Worm (Caenorhabditis elegans) whole organism, young adult: ENCODE measurements around the gene dhs-19.
"Not testable (repeated sequence)": the region's sequence is repeated elsewhere in the genome, so short reads cannot be mapped to it uniquely, and the experiment has no call there.

ENCODE experiments used
- B0336.3 ChIP-seq: fragments of 200-800 bp; sonication (Bioruptor generic); IDR thresholded peaks from 2 replicates; pipeline ENCODE4 v1.3.6; 2022; ENCODE audit warnings: missing genetic modification characterization, missing compliant biosample characterization
- F33H1.4 ChIP-seq: fragments of 200-800 bp; sonication (Bioruptor generic); IDR thresholded peaks from 2 replicates; pipeline ENCODE4 v1.3.6; 2022; ENCODE audit warnings: missing genetic modification reagents, missing genetic modification characterization, missing compliant biosample characterization
- F39B2.1 ChIP-seq: fragments of 200-800 bp; sonication (Bioruptor generic); IDR thresholded peaks from 2 replicates; pipeline ENCODE4 v1.3.6; 2022; ENCODE audit warnings: missing genetic modification reagents, missing genetic modification characterization, missing compliant biosample characterization
- F57A8.1 ChIP-seq: fragments of 200-800 bp; sonication (Bioruptor generic); optimal IDR thresholded peaks from 2 replicates; lab custom pipeline; 2018; ENCODE audit warnings: mild to moderate bottlenecking, missing genetic modification characterization, moderate library complexity, missing compliant biosample characterization
- F57C9.4 ChIP-seq: sonication (generic microtip); optimal IDR thresholded peaks from 2 replicates; lab custom pipeline; 2017; ENCODE audit warnings: mild to moderate bottlenecking, missing genetic modification characterization, missing compliant biosample characterization
- K12H6.12 ChIP-seq: fragments of 200-800 bp; sonication (Bioruptor generic); optimal IDR thresholded peaks from 2 replicates; lab custom pipeline; 2018; ENCODE audit warnings: mild to moderate bottlenecking, missing genetic modification characterization, missing compliant biosample characterization
- T07F8.4 ChIP-seq: sonication (generic microtip); optimal IDR thresholded peaks from 2 replicates; lab custom pipeline; 2016; ENCODE audit warnings: mild to moderate bottlenecking, missing genetic modification characterization, moderate library complexity, missing compliant biosample characterization
- Y56A3A.18 ChIP-seq: fragments of 200-800 bp; sonication (Bioruptor generic); IDR thresholded peaks from 2 replicates; pipeline ENCODE4 v1.3.6; 2022; ENCODE audit warnings: missing genetic modification reagents, missing genetic modification characterization, missing compliant biosample characterization
- akir-1 ChIP-seq: fragments of 200-800 bp; sonication (Bioruptor generic); optimal IDR thresholded peaks from 2 replicates; lab custom pipeline; 2018; ENCODE audit warnings: mild to moderate bottlenecking, missing genetic modification characterization, moderate library complexity, missing compliant biosample characterization
- ama-1 ChIP-seq, 3 experiments: fragments of 150-350 bp in 1 of 3; sonication (generic microtip) in 2 of 3; optimal IDR thresholded peaks; 2 replicates each; lab custom pipeline; 2014 to 2018; ENCODE audit warnings: missing biosample characterization in 2 of 3, missing genetic modification characterization in 2 of 3, missing genetic modification reagents in 2 of 3
- atf-7 ChIP-seq: sonication (generic microtip); optimal IDR thresholded peaks from 2 replicates; lab custom pipeline; 2017; ENCODE audit warnings: mild to moderate bottlenecking, missing genetic modification characterization, missing compliant biosample characterization
- attf-3 ChIP-seq: fragments of 200-800 bp; sonication (Bioruptor generic); conservative IDR thresholded peaks from 2 replicates; pipeline ENCODE4 v1.3.6; 2022; ENCODE audit warnings: missing genetic modification reagents, missing genetic modification characterization, missing compliant biosample characterization
- attf-5 ChIP-seq: fragments of 200-800 bp; sonication (Bioruptor generic); optimal IDR thresholded peaks from 2 replicates; lab custom pipeline; 2018; ENCODE audit warnings: mild to moderate bottlenecking, missing genetic modification characterization, missing compliant biosample characterization
- attf-6 ChIP-seq: fragments of 200-800 bp; sonication (Bioruptor generic); IDR thresholded peaks from 2 replicates; pipeline ENCODE4 v1.3.6; 2022; ENCODE audit warnings: missing genetic modification reagents, missing genetic modification characterization, missing compliant biosample characterization
- bed-1 ChIP-seq: fragments of 200-800 bp; sonication (Bioruptor generic); IDR thresholded peaks from 2 replicates; pipeline ENCODE4 v1.3.6; 2022; ENCODE audit warnings: missing genetic modification reagents, missing genetic modification characterization, missing compliant biosample characterization
- ccch-3 ChIP-seq: fragments of 200-800 bp; sonication (Bioruptor generic); optimal IDR thresholded peaks from 2 replicates; lab custom pipeline; 2018; ENCODE audit warnings: mild to moderate bottlenecking, missing genetic modification characterization, missing compliant biosample characterization
- chd-7 ChIP-seq: sonication (generic microtip); optimal IDR thresholded peaks from 2 replicates; lab custom pipeline; 2016; ENCODE audit warnings: mild to moderate bottlenecking, missing genetic modification characterization, moderate library complexity, missing compliant biosample characterization
- ets-4 ChIP-seq: fragments of 200-800 bp; sonication (Bioruptor generic); optimal IDR thresholded peaks from 2 replicates; lab custom pipeline; 2018; ENCODE audit warnings: mild to moderate bottlenecking, missing genetic modification characterization, missing compliant biosample characterization
- lag-1 ChIP-seq: fragments of 200-800 bp; sonication (Bioruptor generic); IDR thresholded peaks from 2 replicates; pipeline ENCODE4 v1.3.6; 2022; ENCODE audit warnings: missing genetic modification reagents, missing genetic modification characterization, missing compliant biosample characterization
- let-526 ChIP-seq: fragments of 200-800 bp; sonication (Bioruptor generic); IDR thresholded peaks from 2 replicates; pipeline ENCODE4 v1.3.6; 2022; ENCODE audit warnings: missing genetic modification reagents, missing genetic modification characterization, missing compliant biosample characterization
- let-607 ChIP-seq, 2 experiments: fragments of 200-800 bp in 1 of 2; sonication (Bioruptor generic) in 1 of 2; sonication (generic microtip) in 1 of 2; optimal IDR thresholded peaks; 2 replicates each; lab custom pipeline; 2016 to 2018; ENCODE audit warnings: mild to moderate bottlenecking in 2 of 2, missing compliant biosample characterization in 2 of 2, missing genetic modification characterization in 2 of 2, moderate library complexity in 2 of 2, missing genotype in 1 of 2
- lin-26 ChIP-seq: fragments of 200-800 bp; sonication (Bioruptor generic); IDR thresholded peaks from 2 replicates; pipeline ENCODE4 v1.3.6; 2022; ENCODE audit warnings: missing genetic modification reagents, missing genetic modification characterization, missing compliant biosample characterization
- lin-35 ChIP-seq, 3 experiments: fragments of 150-350 bp in 2 of 3; sonication (generic microtip) in 1 of 3; optimal IDR thresholded peaks; 2 replicates each; lab custom pipeline; 2014 to 2018; ENCODE audit warnings: missing biosample characterization in 3 of 3, missing genetic modification characterization in 3 of 3, missing genetic modification reagents in 3 of 3
- lsl-1 ChIP-seq: fragments of 200-800 bp; sonication (Bioruptor generic); optimal IDR thresholded peaks from 2 replicates; lab custom pipeline; 2018; ENCODE audit warnings: mild to moderate bottlenecking, missing genetic modification characterization, moderate library complexity, missing compliant biosample characterization
- lsy-27 ChIP-seq: sonication (generic microtip); optimal IDR thresholded peaks from 2 replicates; lab custom pipeline; 2017; ENCODE audit warnings: missing genetic modification characterization, mild to moderate bottlenecking, missing compliant biosample characterization, antibody characterized with exemption, missing genotype, borderline replicate concordance; ENCODE audit not compliant: insufficient read depth
- madf-10 ChIP-seq: sonication (generic microtip); optimal IDR thresholded peaks from 2 replicates; lab custom pipeline; 2016; ENCODE audit warnings: mild to moderate bottlenecking, missing genetic modification characterization, missing compliant biosample characterization
- madf-3 ChIP-seq: fragments of 200-800 bp; sonication (Bioruptor generic); IDR thresholded peaks from 2 replicates; pipeline ENCODE4 v1.3.6; 2022; ENCODE audit warnings: missing genetic modification reagents, missing genetic modification characterization, missing compliant biosample characterization
- mel-28 ChIP-seq: sonication (generic microtip); optimal IDR thresholded peaks from 2 replicates; lab custom pipeline; 2016; ENCODE audit warnings: borderline replicate concordance, mild to moderate bottlenecking, missing genetic modification characterization, missing compliant biosample characterization
- nfya-2 ChIP-seq: fragments of 200-800 bp; sonication (Bioruptor generic); IDR thresholded peaks from 2 replicates; pipeline ENCODE4 v1.3.6; 2022; ENCODE audit warnings: missing genetic modification reagents, missing genetic modification characterization, missing compliant biosample characterization
- nhr-120 ChIP-seq: fragments of 200-800 bp; sonication (Bioruptor generic); IDR thresholded peaks from 2 replicates; pipeline ENCODE4 v1.3.6; 2022; ENCODE audit warnings: missing genetic modification characterization, missing compliant biosample characterization
- nhr-179 ChIP-seq: sonication (generic microtip); optimal IDR thresholded peaks from 2 replicates; lab custom pipeline; 2016; ENCODE audit warnings: mild to moderate bottlenecking, missing genetic modification characterization, missing compliant biosample characterization
- nhr-27 ChIP-seq: fragments of 200-800 bp; sonication (Bioruptor generic); optimal IDR thresholded peaks from 2 replicates; lab custom pipeline; 2018; ENCODE audit warnings: mild to moderate bottlenecking, missing genetic modification characterization, moderate library complexity, missing compliant biosample characterization
- nhr-80 ChIP-seq: sonication (generic microtip); optimal IDR thresholded peaks from 2 replicates; lab custom pipeline; 2016; ENCODE audit warnings: missing genetic modification characterization, missing compliant biosample characterization
- pha-4 ChIP-seq: fragments of 150-350 bp; sonication (generic microtip); optimal IDR thresholded peaks from 2 replicates; lab custom pipeline; 2014; ENCODE audit warnings: missing biosample characterization, missing genetic modification reagents, missing genetic modification characterization
- rcor-1 ChIP-seq: fragments of 200-800 bp; sonication (Bioruptor generic); IDR thresholded peaks from 2 replicates; pipeline ENCODE4 v1.3.6; 2022; ENCODE audit warnings: missing genetic modification reagents, missing genetic modification characterization, missing compliant biosample characterization
- sea-2 ChIP-seq: fragments of 200-800 bp; sonication (Bioruptor generic); IDR thresholded peaks from 2 replicates; pipeline ENCODE4 v1.3.6; 2022; ENCODE audit warnings: missing genetic modification characterization, missing compliant biosample characterization
- snpc-3.4 ChIP-seq: sonication (generic microtip); optimal IDR thresholded peaks from 2 replicates; lab custom pipeline; 2017; ENCODE audit warnings: missing genetic modification characterization, mild to moderate bottlenecking, missing compliant biosample characterization, antibody characterized with exemption, moderate library complexity, missing genotype, missing genetic modification reagents
- tbp1 ChIP-seq: fragments of 200-800 bp; sonication (Bioruptor generic); optimal IDR thresholded peaks from 2 replicates; lab custom pipeline; 2018; ENCODE audit warnings: mild to moderate bottlenecking, missing genetic modification characterization, missing compliant biosample characterization
- ztf-18 ChIP-seq: sonication (generic microtip); optimal IDR thresholded peaks from 2 replicates; lab custom pipeline; 2016; ENCODE audit warnings: missing genotype, mild to moderate bottlenecking, missing genetic modification characterization, missing compliant biosample characterization

Gene dhs-19

ce11 chrV:11475638-11476037 is 14.6 kb downstream of the dhs-19 start, which contains the start of gene T11F9.7:
Gene T11F9.7 (plus strand): TSS chrV:11475938.
- not testable (repeated sequence) for TF ChIP-seq bed-1 (GFP tag; lab: Robert Waterston, UW); lin-26 (GFP tag; lab: Robert Waterston, UW); F57A8.1

ce11 chrV:11474399-11474798 is 15.9 kb downstream of the dhs-19 start, which contains the start of gene nas-22:
Gene nas-22 (plus strand): TSS chrV:11474699.
- TF ChIP-seq nfya-2 (GFP tag; lab: Robert Waterston, UW) (no peak), rcor-1 (no peak), nhr-120 (GFP tag; lab: Robert Waterston, UW) (no peak), sea-2 (no peak), K12H6.12 (tag; lab: Kevin White, UChicago) (no peak), attf-3 (GFP tag; lab: Robert Waterston, UW) (no peak)

ce11 chrV:11472209-11472608 is 18.1 kb downstream of the dhs-19 start, which contains the start of the genes nas-20 and nas-21:
Gene nas-20 (minus strand): TSS chrV:11472309.
Gene nas-21 (plus strand): TSS chrV:11472564.
- TF ChIP-seq lsl-1 (GFP tag; lab: Kevin White, UChicago): no peak
- no peak for TF ChIP-seq ccch-3 (GFP tag; lab: Kevin White, UChicago)
- no peak for TF ChIP-seq madf-3 (GFP tag; lab: Robert Waterston, UW)
- no peak for TF ChIP-seq pha-4
- no peak for TF ChIP-seq Y56A3A.18
- no peak for TF ChIP-seq nhr-179 (tag; lab: Kevin White, UChicago)
- no peak for TF ChIP-seq atf-7
- TF ChIP-seq ztf-18 (tag; lab: Kevin White, UChicago): no peak
- TF ChIP-seq, all 124 proteins: peak for 0

ce11 chrV:11470210-11470713 is 20.0 kb downstream of the dhs-19 start, which contains the start of gene aat-6:
Gene aat-6 (minus strand): TSS chrV:11470663.
- TF ChIP-seq nhr-80 (peak; percentile 92), ets-4 (GFP tag; lab: Kevin White, UChicago) (peak; percentile 38), let-607 (tag; optimal IDR thresholded peaks at IDR 0.05; lab: Kevin White, UChicago) (peak in 1 of 2 experiments; percentile 23), akir-1 (GFP tag; lab: Kevin White, UChicago) (no peak)

ce11 chrV:11462963-11463453 is 27.3 kb downstream of the dhs-19 start, which contains the start of gene zipt-16:
Gene zipt-16 (plus strand): TSS chrV:11463013.
- no peak for TF ChIP-seq sea-2
- TF ChIP-seq attf-6: no peak
- TF ChIP-seq bed-1 (GFP tag; lab: Robert Waterston, UW): no peak

- TF ChIP-seq T07F8.4 (tag; lab: Kevin White, UChicago) (no peak), F57C9.4 (tag; lab: Kevin White, UChicago) (no peak), F33H1.4 (GFP tag; lab: Robert Waterston, UW) (no peak), lsy-27 (no peak), chd-7 (no peak), madf-10 (tag; lab: Kevin White, UChicago) (no peak), lin-35 (GFP tag; optimal IDR thresholded peaks at IDR 0.05; lab: Kevin White, UChicago) (no peak), lag-1 (GFP tag; lab: Robert Waterston, UW) (no peak), nhr-27 (tag; lab: Kevin White, UChicago) (no peak), snpc-3.4 (tag; lab: Kevin White, UChicago) (no peak), F39B2.1 (GFP tag; lab: Robert Waterston, UW) (no peak), nhr-120 (GFP tag; lab: Robert Waterston, UW) (no peak), attf-6 (no peak), ztf-18 (tag; lab: Kevin White, UChicago) (no peak), mel-28 (no peak), attf-5 (GFP tag; lab: Kevin White, UChicago) (no peak), B0336.3 (GFP tag; lab: Robert Waterston, UW) (no peak), tbp1 (GFP tag; lab: Kevin White, UChicago) (no peak), let-526 (GFP tag; lab: Robert Waterston, UW) (no peak), ama-1 (optimal IDR thresholded peaks at IDR 0.05; lab: Kevin White, UChicago) (no peak), ama-1 (GFP tag; optimal IDR thresholded peaks at IDR 0.05; lab: Kevin White, UChicago) (no peak)
These were observed 31.0 kb downstream of the dhs-19 start, which contains the start of gene T11F9.1 for ce11 chrV:11459255-11459654. Gene T11F9.1 (plus strand): TSS chrV:11459555.
